Worm (Caenorhabditis elegans) whole organism, L4 larva: ENCODE measurements around the gene F46C3.6.

Experiments used
- T26A8.4 ChIP-seq: fragments of 200-800 bp; sonication (Bioruptor generic); IDR thresholded peaks from 2 replicates; pipeline ENCODE4 v1.3.6; 2022; ENCODE audit warnings: missing genetic modification characterization, missing compliant biosample characterization
- nhr-77 ChIP-seq: fragments of 150-350 bp; optimal IDR thresholded peaks from 2 replicates; lab custom pipeline; 2014; ENCODE audit warnings: missing biosample characterization, missing genetic modification characterization

DNA sequence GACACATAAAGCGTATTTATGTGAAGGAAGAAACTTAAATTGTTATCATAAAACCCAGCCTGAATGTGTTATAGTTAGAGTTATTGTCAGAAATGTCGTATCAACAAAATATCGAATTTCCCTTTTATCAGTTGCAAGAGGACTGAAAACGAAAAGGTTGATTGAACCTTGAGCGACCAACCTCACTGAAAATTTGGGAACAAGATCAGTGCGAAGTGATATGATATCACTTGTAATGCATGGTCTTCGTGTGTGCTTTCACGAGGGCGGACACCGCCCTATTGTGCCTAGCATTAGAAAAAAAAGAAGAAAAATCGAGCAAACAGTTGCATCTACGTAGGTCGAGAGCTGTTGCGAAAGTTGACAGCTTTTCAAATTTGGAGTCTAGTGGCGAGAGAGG lies 27.8 kb upstream of the F46C3.6 start:
- no peak for TF ChIP-seq nhr-77 (tag; lab: Kevin White, UChicago)
- no peak for TF ChIP-seq T26A8.4
